Fruit fly (Drosophila melanogaster) whole organism, wandering third instar larva: Measurements from ENCODE around the gene NijA.

ENCODE experiments used
- Abd-B ChIP-seq: fragments of >200 bp; optimal IDR thresholded peaks from 2 replicates; lab custom pipeline; 2017; ENCODE audit warnings: missing biosample characterization, missing genetic modification characterization
- CG32264 ChIP-seq: fragments of 200-800 bp; sonication (Bioruptor generic); optimal IDR thresholded peaks from 2 replicates; lab custom pipeline; 2016; ENCODE audit warnings: missing biosample characterization, missing genetic modification characterization
- CG9705 ChIP-seq: fragments of 200-800 bp; sonication (Bioruptor generic); optimal IDR thresholded peaks from 2 replicates; lab custom pipeline; 2018; ENCODE audit warnings: missing biosample characterization, mild to moderate bottlenecking, missing genetic modification characterization
- CrebA ChIP-seq: fragments of 200-800 bp; sonication (Bioruptor generic); optimal IDR thresholded peaks from 2 replicates; lab custom pipeline; 2016; ENCODE audit warnings: missing biosample characterization, mild to moderate bottlenecking, missing genetic modification characterization, borderline replicate concordance
- Dfd ChIP-seq: fragments of >200 bp; optimal IDR thresholded peaks from 2 replicates; lab custom pipeline; 2017; ENCODE audit warnings: missing biosample characterization, missing genetic modification characterization
- Dif ChIP-seq: fragments of 200-275, 200-300 bp; sonication (Bioruptor generic); optimal IDR thresholded peaks from 2 replicates; lab custom pipeline; 2018; ENCODE audit warnings: missing biosample characterization, missing genetic modification characterization; ENCODE audit not compliant: partially characterized antibody
- GATAd ChIP-seq: sonication (Bioruptor generic); optimal IDR thresholded peaks from 2 replicates; lab custom pipeline; 2016; ENCODE audit warnings: missing biosample characterization, missing genetic modification characterization
- HLH106 ChIP-seq: fragments of 200-800 bp; optimal IDR thresholded peaks from 3 replicates; lab custom pipeline; 2019; ENCODE audit warnings: missing biosample characterization, mild to moderate bottlenecking, missing genetic modification characterization, moderate library complexity
- Hnf4 ChIP-seq: fragments of 200-800 bp; sonication (Bioruptor generic); optimal IDR thresholded peaks from 2 replicates; lab custom pipeline; 2016; ENCODE audit warnings: missing biosample characterization, mild to moderate bottlenecking, missing genetic modification characterization
- Hr78 ChIP-seq: fragments of >200 bp; optimal IDR thresholded peaks from 2 replicates; lab custom pipeline; 2017; ENCODE audit warnings: missing biosample characterization, missing genetic modification characterization
- Hr83 ChIP-seq: fragments of 200-300 bp; sonication (Bioruptor generic); optimal IDR thresholded peaks from 2 replicates; lab custom pipeline; 2016; ENCODE audit warnings: missing biosample characterization, mild to moderate bottlenecking, missing genetic modification characterization, moderate library complexity; ENCODE audit not compliant: poor library complexity, severe bottlenecking
- Jra ChIP-seq: sonication (Bioruptor generic); optimal IDR thresholded peaks from 2 replicates; lab custom pipeline; 2016; ENCODE audit warnings: missing biosample characterization, missing genetic modification characterization
- Mio ChIP-seq: sonication (Bioruptor generic); optimal IDR thresholded peaks from 2 replicates; lab custom pipeline; 2016; ENCODE audit warnings: missing biosample characterization, missing genetic modification characterization
- Myc ChIP-seq: fragments of >200 bp; optimal IDR thresholded peaks from 2 replicates; lab custom pipeline; 2017
- N ChIP-seq: fragments of >200 bp; optimal IDR thresholded peaks from 2 replicates; lab custom pipeline; 2018; ENCODE audit warnings: missing biosample characterization, missing external identifiers, missing genetic modification characterization
- OdsH ChIP-seq: fragments of 200-800 bp; sonication (Bioruptor generic); optimal IDR thresholded peaks from 2 replicates; lab custom pipeline; 2016; ENCODE audit warnings: missing biosample characterization, mild to moderate bottlenecking, missing genetic modification characterization
- Rel ChIP-seq, 2 experiments: fragments of 200-800 bp; sonication (Bioruptor generic) in 1 of 2; optimal IDR thresholded peaks; 2 replicates in 1 of 2; 3 replicates in 1 of 2; lab custom pipeline; 2016 to 2019; ENCODE audit warnings: mild to moderate bottlenecking in 2 of 2, missing biosample characterization in 2 of 2, missing genetic modification characterization in 2 of 2, moderate library complexity in 1 of 2
- Sp1 ChIP-seq: fragments of 200-800 bp; sonication (Bioruptor generic); optimal IDR thresholded peaks from 3 replicates; lab custom pipeline; 2019; ENCODE audit warnings: missing biosample characterization, mild to moderate bottlenecking, missing genetic modification characterization, moderate library complexity
- Vsx2 ChIP-seq: fragments of 200-300, 225-300 bp; sonication (Bioruptor generic); optimal IDR thresholded peaks from 2 replicates; lab custom pipeline; 2018; ENCODE audit warnings: missing biosample characterization, missing genetic modification characterization; ENCODE audit not compliant: partially characterized antibody
- br ChIP-seq: fragments of 200-800 bp; sonication (Bioruptor generic); optimal IDR thresholded peaks from 2 replicates; lab custom pipeline; 2016; ENCODE audit warnings: missing biosample characterization, missing genetic modification characterization
- brk ChIP-seq: fragments of 200-800 bp; sonication (Bioruptor generic); optimal IDR thresholded peaks from 2 replicates; lab custom pipeline; 2016; ENCODE audit warnings: missing biosample characterization, mild to moderate bottlenecking, missing genetic modification characterization
- dl ChIP-seq, 2 experiments: fragments of 175-275, 200-275 bp in 1 of 2; fragments of 200-275 bp in 1 of 2; sonication (Bioruptor generic); optimal IDR thresholded peaks; lab custom pipeline; 2018; ENCODE audit warnings: mild to moderate bottlenecking in 2 of 2, missing biosample characterization in 2 of 2, missing genetic modification characterization in 2 of 2, moderate library complexity in 2 of 2; ENCODE audit not compliant: partially characterized antibody in 2 of 2, insufficient read depth in 1 of 2
- dmrt93B ChIP-seq: fragments of 200-800 bp; sonication (Bioruptor generic); optimal IDR thresholded peaks from 2 replicates; lab custom pipeline; 2018; ENCODE audit warnings: missing biosample characterization, mild to moderate bottlenecking, missing genetic modification characterization
- dsf ChIP-seq: sonication (Bioruptor generic); optimal IDR thresholded peaks from 2 replicates; lab custom pipeline; 2016; ENCODE audit warnings: missing biosample characterization, missing genetic modification characterization, borderline replicate concordance
- ey ChIP-seq: fragments of 200-800 bp; sonication (Bioruptor generic); optimal IDR thresholded peaks from 2 replicates; lab custom pipeline; 2016; ENCODE audit warnings: missing biosample characterization, missing genetic modification characterization
- foxo ChIP-seq, 2 experiments: fragments of 200-800 bp; sonication (Bioruptor generic); optimal IDR thresholded peaks; 2 replicates in 1 of 2; 3 replicates in 1 of 2; lab custom pipeline; 2016 to 2017; ENCODE audit warnings: missing biosample characterization in 2 of 2, missing genetic modification characterization in 2 of 2
- fru ChIP-seq: fragments of 200-800 bp; sonication (Bioruptor generic); optimal IDR thresholded peaks from 3 replicates; lab custom pipeline; 2016; ENCODE audit warnings: missing biosample characterization, mild to moderate bottlenecking, missing genetic modification characterization
- h ChIP-seq: fragments of 200-800 bp; sonication (Bioruptor generic); optimal IDR thresholded peaks from 3 replicates; lab custom pipeline; 2016; ENCODE audit warnings: missing biosample characterization, mild to moderate bottlenecking, missing genetic modification characterization
- jim ChIP-seq: fragments of 175-275, 200-325 bp; sonication (Bioruptor generic); optimal IDR thresholded peaks from 2 replicates; lab custom pipeline; 2016; ENCODE audit warnings: missing biosample characterization, mild to moderate bottlenecking, missing genetic modification characterization
- lola ChIP-seq: fragments of >200 bp; optimal IDR thresholded peaks from 2 replicates; lab custom pipeline; 2017; ENCODE audit warnings: missing biosample characterization, missing genetic modification characterization
- pan ChIP-seq: fragments of >200 bp; optimal IDR thresholded peaks from 2 replicates; lab custom pipeline; 2017
- psq ChIP-seq: fragments of 200-800 bp; sonication (Bioruptor generic); optimal IDR thresholded peaks from 3 replicates; lab custom pipeline; 2017; ENCODE audit warnings: missing biosample characterization, mild to moderate bottlenecking, missing genetic modification characterization, moderate library complexity
- rgr ChIP-seq: fragments of 200-800 bp; sonication (Bioruptor generic); optimal IDR thresholded peaks from 3 replicates; lab custom pipeline; 2016; ENCODE audit warnings: missing biosample characterization, mild to moderate bottlenecking, missing genetic modification characterization
- sage ChIP-seq: fragments of 200-800 bp; sonication (Bioruptor generic); optimal IDR thresholded peaks from 2 replicates; lab custom pipeline; 2016; ENCODE audit warnings: missing biosample characterization, mild to moderate bottlenecking, missing genetic modification characterization
- sv ChIP-seq: fragments of 200-800 bp; sonication (Bioruptor generic); optimal IDR thresholded peaks from 3 replicates; lab custom pipeline; 2016; ENCODE audit warnings: missing biosample characterization, missing genetic modification characterization
- tai ChIP-seq: sonication (Bioruptor generic); optimal IDR thresholded peaks from 2 replicates; lab custom pipeline; 2016; ENCODE audit warnings: missing biosample characterization, missing genetic modification characterization
- usp ChIP-seq: fragments of >200 bp; optimal IDR thresholded peaks from 2 replicates; lab custom pipeline; 2017; ENCODE audit warnings: missing biosample characterization, missing genetic modification characterization
- woc ChIP-seq: sonication (Bioruptor generic); optimal IDR thresholded peaks from 2 replicates; lab custom pipeline; 2016; ENCODE audit warnings: missing biosample characterization, mild to moderate bottlenecking, missing genetic modification characterization

Gene NijA

DNA sequence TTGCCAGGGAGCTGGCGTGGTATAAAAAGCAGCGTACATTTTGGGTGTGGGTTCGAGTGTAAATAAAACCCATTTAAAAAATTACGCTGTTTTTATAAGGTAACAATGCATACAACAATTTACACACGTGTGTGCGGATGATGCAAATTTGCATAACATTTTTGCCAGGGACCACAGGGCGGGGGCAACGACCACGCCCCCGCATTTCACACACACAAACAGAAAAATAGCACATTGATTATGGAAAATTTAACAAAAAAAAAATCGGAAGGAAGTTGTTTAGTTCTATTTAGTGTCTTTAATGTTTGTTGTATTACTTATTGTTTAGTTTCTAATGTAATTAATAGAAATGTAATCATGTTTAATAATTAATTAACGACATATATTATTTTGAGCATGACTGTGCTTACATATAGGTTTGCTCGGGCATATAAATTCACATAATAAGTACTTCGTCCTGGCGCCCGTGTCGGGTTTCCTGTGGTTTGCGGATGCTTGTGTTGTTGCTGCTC lies 7.9 kb upstream of the NijA start:
- TF ChIP-seq jim (GFP tag; lab: Kevin White, UChicago): no peak
- peak; percentile 9 for TF ChIP-seq h
- no peak for TF ChIP-seq Rel (GFP tag; optimal IDR thresholded peaks at IDR 0.05; lab: Kevin White, UChicago)
- TF ChIP-seq Rel (tag; optimal IDR thresholded peaks at IDR 0.05; lab: Kevin White, UChicago): no peak
- no peak for TF ChIP-seq usp (GFP tag; lab: Kevin White, UChicago)
- TF ChIP-seq Dfd (GFP tag; lab: Kevin White, UChicago): no peak
- no peak for TF ChIP-seq Myc (lab: Kevin White, UChicago)
- TF ChIP-seq foxo (GFP tag; optimal IDR thresholded peaks at IDR 0.05; lab: Kevin White, UChicago): peak in 1 of 2 experiments; percentile 42
- no peak for TF ChIP-seq dl (GFP tag; optimal IDR thresholded peaks at IDR 0.05; lab: Kevin White, UChicago; ENCODE audit: insufficient read depth in 1 of 2, partially characterized antibody in 2 of 2)
- TF ChIP-seq Hr83 (GFP tag; lab: Kevin White, UChicago): no peak
- no peak for TF ChIP-seq sage
- no peak for TF ChIP-seq sv (GFP tag; lab: Kevin White, UChicago)
- TF ChIP-seq psq (GFP tag; lab: Kevin White, UChicago): no peak
- TF ChIP-seq rgr (GFP tag; lab: Kevin White, UChicago): no peak
- no peak for TF ChIP-seq CG9705
- peak; percentile 43 for TF ChIP-seq Sp1
- TF ChIP-seq Mio (GFP tag; lab: Kevin White, UChicago): no peak
- TF ChIP-seq OdsH (GFP tag; lab: Kevin White, UChicago): peak; percentile 24
- TF ChIP-seq fru (GFP tag; lab: Kevin White, UChicago): peak; percentile 27
- no peak for TF ChIP-seq dmrt93B
- TF ChIP-seq woc (GFP tag; lab: Kevin White, UChicago): no peak
- TF ChIP-seq Abd-B (GFP tag; lab: Kevin White, UChicago): no peak
- no peak for TF ChIP-seq Vsx2 (GFP tag; lab: Kevin White, UChicago)
- no peak for TF ChIP-seq CrebA
- no peak for TF ChIP-seq ey (GFP tag; lab: Kevin White, UChicago)
- no peak for TF ChIP-seq br (GFP tag; lab: Kevin White, UChicago)
- TF ChIP-seq N: no peak
- TF ChIP-seq dsf: no peak
- no peak for TF ChIP-seq Hnf4 (GFP tag; lab: Kevin White, UChicago)
- no peak for TF ChIP-seq Dif (GFP tag; lab: Kevin White, UChicago)
- no peak for TF ChIP-seq Jra
- TF ChIP-seq brk (GFP tag; lab: Kevin White, UChicago): no peak
- TF ChIP-seq pan (lab: Kevin White, UChicago): no peak
- no peak for TF ChIP-seq GATAd (GFP tag; lab: Kevin White, UChicago)
- TF ChIP-seq lola (GFP tag; lab: Kevin White, UChicago): no peak
- TF ChIP-seq Hr78 (GFP tag; lab: Kevin White, UChicago): no peak
- no peak for TF ChIP-seq tai (GFP tag; lab: Kevin White, UChicago)
- TF ChIP-seq CG32264 (GFP tag; lab: Kevin White, UChicago): no peak
- peak; percentile 34 for TF ChIP-seq HLH106 (tag; lab: Kevin White, UChicago)

dm6 chr3L:10702216-10702615 lies 5.5 kb upstream of the NijA start:
- no peak for TF ChIP-seq lola (GFP tag; lab: Kevin White, UChicago)
- TF ChIP-seq Dfd (GFP tag; lab: Kevin White, UChicago): no peak
- no peak for TF ChIP-seq Hr83 (GFP tag; lab: Kevin White, UChicago)
- no peak for TF ChIP-seq psq (GFP tag; lab: Kevin White, UChicago)
- no peak for TF ChIP-seq dmrt93B
- no peak for TF ChIP-seq h
- no peak for TF ChIP-seq dsf
- no peak for TF ChIP-seq Abd-B (GFP tag; lab: Kevin White, UChicago)
- TF ChIP-seq tai (GFP tag; lab: Kevin White, UChicago): no peak
- no peak for TF ChIP-seq dl (GFP tag; optimal IDR thresholded peaks at IDR 0.05; lab: Kevin White, UChicago; ENCODE audit: insufficient read depth in 1 of 2, partially characterized antibody in 2 of 2)
- TF ChIP-seq CG9705: no peak
- TF ChIP-seq OdsH (GFP tag; lab: Kevin White, UChicago): no peak
- TF ChIP-seq Hnf4 (GFP tag; lab: Kevin White, UChicago): no peak
